Worm (Caenorhabditis elegans) whole organism, midembryonic: ENCODE measurements around the gene sup-9.

ENCODE experiments used
- cog-1 ChIP-seq: sonication (generic microtip); optimal IDR thresholded peaks from 2 replicates; lab custom pipeline; 2016; ENCODE audit warnings: missing genetic modification characterization, missing compliant biosample characterization
- flt-1 ChIP-seq: fragments of 200-800 bp; sonication (Bioruptor generic); IDR thresholded peaks from 2 replicates; pipeline ENCODE4 v1.3.6; 2022; ENCODE audit warnings: missing genetic modification characterization, missing compliant biosample characterization

- TF ChIP-seq flt-1 (GFP tag; lab: Robert Waterston, UW) (no peak), cog-1 (tag; lab: Kevin White, UChicago) (no peak)
Measured at ce11 chrII:2692476-2692875, 5.6 kb upstream of the sup-9 start, which contains the start of gene set-11.
